Fruit fly (Drosophila melanogaster) whole organism, wandering third instar larva: ENCODE data around the gene CG10345.

Experiments
- CG9705 ChIP-seq: fragments of 200-800 bp; sonication (Bioruptor generic); optimal IDR thresholded peaks from 2 replicates; lab custom pipeline; 2018; ENCODE audit warnings: missing biosample characterization, mild to moderate bottlenecking, missing genetic modification characterization
- CrebA ChIP-seq: fragments of 200-800 bp; sonication (Bioruptor generic); optimal IDR thresholded peaks from 2 replicates; lab custom pipeline; 2016; ENCODE audit warnings: missing biosample characterization, mild to moderate bottlenecking, missing genetic modification characterization, borderline replicate concordance
- Dfd ChIP-seq: fragments of >200 bp; optimal IDR thresholded peaks from 2 replicates; lab custom pipeline; 2017; ENCODE audit warnings: missing biosample characterization, missing genetic modification characterization
- Dif ChIP-seq: fragments of 200-275, 200-300 bp; sonication (Bioruptor generic); optimal IDR thresholded peaks from 2 replicates; lab custom pipeline; 2018; ENCODE audit warnings: missing biosample characterization, missing genetic modification characterization; ENCODE audit not compliant: partially characterized antibody
- GATAd ChIP-seq: sonication (Bioruptor generic); optimal IDR thresholded peaks from 2 replicates; lab custom pipeline; 2016; ENCODE audit warnings: missing biosample characterization, missing genetic modification characterization
- HLH106 ChIP-seq: fragments of 200-800 bp; optimal IDR thresholded peaks from 3 replicates; lab custom pipeline; 2019; ENCODE audit warnings: missing biosample characterization, mild to moderate bottlenecking, missing genetic modification characterization, moderate library complexity
- Hnf4 ChIP-seq: fragments of 200-800 bp; sonication (Bioruptor generic); optimal IDR thresholded peaks from 2 replicates; lab custom pipeline; 2016; ENCODE audit warnings: missing biosample characterization, mild to moderate bottlenecking, missing genetic modification characterization
- Hr78 ChIP-seq: fragments of >200 bp; optimal IDR thresholded peaks from 2 replicates; lab custom pipeline; 2017; ENCODE audit warnings: missing biosample characterization, missing genetic modification characterization
- Hr83 ChIP-seq: fragments of 200-300 bp; sonication (Bioruptor generic); optimal IDR thresholded peaks from 2 replicates; lab custom pipeline; 2016; ENCODE audit warnings: missing biosample characterization, mild to moderate bottlenecking, missing genetic modification characterization, moderate library complexity; ENCODE audit not compliant: poor library complexity, severe bottlenecking
- Jra ChIP-seq: sonication (Bioruptor generic); optimal IDR thresholded peaks from 2 replicates; lab custom pipeline; 2016; ENCODE audit warnings: missing biosample characterization, missing genetic modification characterization
- Mio ChIP-seq: sonication (Bioruptor generic); optimal IDR thresholded peaks from 2 replicates; lab custom pipeline; 2016; ENCODE audit warnings: missing biosample characterization, missing genetic modification characterization
- Myc ChIP-seq: fragments of >200 bp; optimal IDR thresholded peaks from 2 replicates; lab custom pipeline; 2017
- N ChIP-seq: fragments of >200 bp; optimal IDR thresholded peaks from 2 replicates; lab custom pipeline; 2018; ENCODE audit warnings: missing biosample characterization, missing external identifiers, missing genetic modification characterization
- OdsH ChIP-seq: fragments of 200-800 bp; sonication (Bioruptor generic); optimal IDR thresholded peaks from 2 replicates; lab custom pipeline; 2016; ENCODE audit warnings: missing biosample characterization, mild to moderate bottlenecking, missing genetic modification characterization
- Rel ChIP-seq, 2 experiments: fragments of 200-800 bp; sonication (Bioruptor generic) in 1 of 2; optimal IDR thresholded peaks; 2 replicates in 1 of 2; 3 replicates in 1 of 2; lab custom pipeline; 2016 to 2019; ENCODE audit warnings: mild to moderate bottlenecking in 2 of 2, missing biosample characterization in 2 of 2, missing genetic modification characterization in 2 of 2, moderate library complexity in 1 of 2
- Sp1 ChIP-seq: fragments of 200-800 bp; sonication (Bioruptor generic); optimal IDR thresholded peaks from 3 replicates; lab custom pipeline; 2019; ENCODE audit warnings: missing biosample characterization, mild to moderate bottlenecking, missing genetic modification characterization, moderate library complexity
- Vsx2 ChIP-seq: fragments of 200-300, 225-300 bp; sonication (Bioruptor generic); optimal IDR thresholded peaks from 2 replicates; lab custom pipeline; 2018; ENCODE audit warnings: missing biosample characterization, missing genetic modification characterization; ENCODE audit not compliant: partially characterized antibody
- br ChIP-seq: fragments of 200-800 bp; sonication (Bioruptor generic); optimal IDR thresholded peaks from 2 replicates; lab custom pipeline; 2016; ENCODE audit warnings: missing biosample characterization, missing genetic modification characterization
- brk ChIP-seq: fragments of 200-800 bp; sonication (Bioruptor generic); optimal IDR thresholded peaks from 2 replicates; lab custom pipeline; 2016; ENCODE audit warnings: missing biosample characterization, mild to moderate bottlenecking, missing genetic modification characterization
- dl ChIP-seq, 2 experiments: fragments of 175-275, 200-275 bp in 1 of 2; fragments of 200-275 bp in 1 of 2; sonication (Bioruptor generic); optimal IDR thresholded peaks; lab custom pipeline; 2018; ENCODE audit warnings: mild to moderate bottlenecking in 2 of 2, missing biosample characterization in 2 of 2, missing genetic modification characterization in 2 of 2, moderate library complexity in 2 of 2; ENCODE audit not compliant: partially characterized antibody in 2 of 2, insufficient read depth in 1 of 2
- dmrt93B ChIP-seq: fragments of 200-800 bp; sonication (Bioruptor generic); optimal IDR thresholded peaks from 2 replicates; lab custom pipeline; 2018; ENCODE audit warnings: missing biosample characterization, mild to moderate bottlenecking, missing genetic modification characterization
- dsf ChIP-seq: sonication (Bioruptor generic); optimal IDR thresholded peaks from 2 replicates; lab custom pipeline; 2016; ENCODE audit warnings: missing biosample characterization, missing genetic modification characterization, borderline replicate concordance
- ey ChIP-seq: fragments of 200-800 bp; sonication (Bioruptor generic); optimal IDR thresholded peaks from 2 replicates; lab custom pipeline; 2016; ENCODE audit warnings: missing biosample characterization, missing genetic modification characterization
- jim ChIP-seq: fragments of 175-275, 200-325 bp; sonication (Bioruptor generic); optimal IDR thresholded peaks from 2 replicates; lab custom pipeline; 2016; ENCODE audit warnings: missing biosample characterization, mild to moderate bottlenecking, missing genetic modification characterization
- lola ChIP-seq: fragments of >200 bp; optimal IDR thresholded peaks from 2 replicates; lab custom pipeline; 2017; ENCODE audit warnings: missing biosample characterization, missing genetic modification characterization
- psq ChIP-seq: fragments of 200-800 bp; sonication (Bioruptor generic); optimal IDR thresholded peaks from 3 replicates; lab custom pipeline; 2017; ENCODE audit warnings: missing biosample characterization, mild to moderate bottlenecking, missing genetic modification characterization, moderate library complexity
- sage ChIP-seq: fragments of 200-800 bp; sonication (Bioruptor generic); optimal IDR thresholded peaks from 2 replicates; lab custom pipeline; 2016; ENCODE audit warnings: missing biosample characterization, mild to moderate bottlenecking, missing genetic modification characterization
- sv ChIP-seq: fragments of 200-800 bp; sonication (Bioruptor generic); optimal IDR thresholded peaks from 3 replicates; lab custom pipeline; 2016; ENCODE audit warnings: missing biosample characterization, missing genetic modification characterization
- usp ChIP-seq: fragments of >200 bp; optimal IDR thresholded peaks from 2 replicates; lab custom pipeline; 2017; ENCODE audit warnings: missing biosample characterization, missing genetic modification characterization
- woc ChIP-seq: sonication (Bioruptor generic); optimal IDR thresholded peaks from 2 replicates; lab custom pipeline; 2016; ENCODE audit warnings: missing biosample characterization, mild to moderate bottlenecking, missing genetic modification characterization

CG10345 gene

dm6 chr3R:16604715-16605114, at the start of gene CG10345:
CG10345 (minus strand) TSS chr3R:16604861.
- TF ChIP-seq Hr83 (GFP tag; lab: Kevin White, UChicago) = no peak
- TF ChIP-seq Dif (GFP tag; lab: Kevin White, UChicago) = no peak
- TF ChIP-seq sv (GFP tag; lab: Kevin White, UChicago) = no peak
- no peak for TF ChIP-seq sage (GFP tag; lab: Kevin White, UChicago)
- TF ChIP-seq Myc (lab: Kevin White, UChicago) = no peak
- no peak for TF ChIP-seq dl (GFP tag; optimal IDR thresholded peaks at IDR 0.05; lab: Kevin White, UChicago; ENCODE audit: insufficient read depth in 1 of 2, partially characterized antibody in 2 of 2)
- no peak for TF ChIP-seq CG9705 (GFP tag; lab: Kevin White, UChicago)
- no peak for TF ChIP-seq dmrt93B (GFP tag; lab: Kevin White, UChicago)
- no peak for TF ChIP-seq Vsx2 (GFP tag; lab: Kevin White, UChicago)
- no peak for TF ChIP-seq psq (GFP tag; lab: Kevin White, UChicago)
- no peak for TF ChIP-seq jim (GFP tag; lab: Kevin White, UChicago)
- TF ChIP-seq Hnf4 (GFP tag; lab: Kevin White, UChicago) = no peak
- TF ChIP-seq Sp1 (GFP tag; lab: Kevin White, UChicago) = no peak
- TF ChIP-seq Dfd = no peak

- no peak for TF ChIP-seq CG9705 (GFP tag; lab: Kevin White, UChicago)
- peak; percentile 14 for TF ChIP-seq Jra (GFP tag; lab: Kevin White, UChicago)
Observed at dm6 chr3R:16652091-16652490, 47.4 kb upstream of the CG10345 start, which contains the start of gene CG14907. CG14907 (minus strand) TSS chr3R:16652319.

dm6 chr3R:16650950-16651349, 46.3 kb upstream of the CG10345 start, which contains the start of gene Mettl4:
Mettl4 (minus strand) TSS chr3R:16651157.
- TF ChIP-seq Myc (lab: Kevin White, UChicago) (no peak), psq (GFP tag; lab: Kevin White, UChicago) (no peak), Dif (GFP tag; lab: Kevin White, UChicago) (no peak), ey (GFP tag; lab: Kevin White, UChicago) (no peak), Vsx2 (GFP tag; lab: Kevin White, UChicago) (no peak)

dm6 chr3R:16649282-16649681, 44.6 kb upstream of the CG10345 start:
- TF ChIP-seq dsf (GFP tag; lab: Kevin White, UChicago) = no peak
- no peak for TF ChIP-seq Hnf4 (GFP tag; lab: Kevin White, UChicago)
- TF ChIP-seq GATAd = no peak
- TF ChIP-seq psq (GFP tag; lab: Kevin White, UChicago) = no peak
- TF ChIP-seq br (GFP tag; lab: Kevin White, UChicago) = no peak
- no peak for TF ChIP-seq CrebA
- no peak for TF ChIP-seq Hr83 (GFP tag; lab: Kevin White, UChicago)
- no peak for TF ChIP-seq Mio
- no peak for TF ChIP-seq Vsx2 (GFP tag; lab: Kevin White, UChicago)

- no peak for TF ChIP-seq dsf (GFP tag; lab: Kevin White, UChicago)
- no peak for TF ChIP-seq brk (GFP tag; lab: Kevin White, UChicago)
- no peak for TF ChIP-seq usp (GFP tag; lab: Kevin White, UChicago)
- TF ChIP-seq Myc (lab: Kevin White, UChicago) = peak; percentile 46
- no peak for TF ChIP-seq Mio
- TF ChIP-seq sage (GFP tag; lab: Kevin White, UChicago) = no peak
- TF ChIP-seq dmrt93B (GFP tag; lab: Kevin White, UChicago) = no peak
- TF ChIP-seq CrebA = no peak
- peak; percentile 14 for TF ChIP-seq Jra (GFP tag; lab: Kevin White, UChicago)
- TF ChIP-seq woc = no peak
- no peak for TF ChIP-seq Hr78 (GFP tag; lab: Kevin White, UChicago)
- no peak for TF ChIP-seq Dif (GFP tag; lab: Kevin White, UChicago)
- TF ChIP-seq sv (GFP tag; lab: Kevin White, UChicago) = no peak
- no peak for TF ChIP-seq Hr83 (GFP tag; lab: Kevin White, UChicago)
Observed at dm6 chr3R:16647716-16648016, 43.0 kb upstream of the CG10345 start.

- no peak for TF ChIP-seq CrebA
- TF ChIP-seq Dfd = no peak
- TF ChIP-seq Sp1 (GFP tag; lab: Kevin White, UChicago) = peak; percentile 68
- TF ChIP-seq N (GFP tag; lab: Kevin White, UChicago) = peak; percentile 78
- TF ChIP-seq Rel (GFP tag; optimal IDR thresholded peaks at IDR 0.05; lab: Kevin White, UChicago) = no peak
- peak; percentile 27 for TF ChIP-seq Rel (tag; optimal IDR thresholded peaks at IDR 0.05; lab: Kevin White, UChicago)
- no peak for TF ChIP-seq Hr83 (GFP tag; lab: Kevin White, UChicago)
- TF ChIP-seq Myc (lab: Kevin White, UChicago) = no peak
- TF ChIP-seq lola (GFP tag; lab: Kevin White, UChicago) = no peak
- peak; percentile 77 for TF ChIP-seq HLH106 (tag; lab: Kevin White, UChicago)
- peak; percentile 52 for TF ChIP-seq sv (GFP tag; lab: Kevin White, UChicago)
- peak; percentile 6 for TF ChIP-seq psq (GFP tag; lab: Kevin White, UChicago)
- TF ChIP-seq br (GFP tag; lab: Kevin White, UChicago) = no peak
- peak; percentile 69 for TF ChIP-seq CG9705 (GFP tag; lab: Kevin White, UChicago)
- peak; percentile 49 for TF ChIP-seq ey (GFP tag; lab: Kevin White, UChicago)
- TF ChIP-seq OdsH (GFP tag; lab: Kevin White, UChicago) = peak; percentile 13
- no peak for TF ChIP-seq usp (GFP tag; lab: Kevin White, UChicago)
- TF ChIP-seq Vsx2 (GFP tag; lab: Kevin White, UChicago) = no peak
Observed at dm6 chr3R:16646952-16647715, 42.5 kb upstream of the CG10345 start, which contains the start of the genes CG10324 and CCT3. CG10324 (minus strand) TSS chr3R:16647004. CCT3 (plus strand) TSS chr3R:16647605.
